Worm (Caenorhabditis elegans): ENCODE results near the gene sri-42.

sri-42 gene

ce11 chrII:3172176-3172575, 29.4 kb upstream of the sri-42 start, which contains the start of gene Y27F2A.10:
Gene Y27F2A.10, minus strand, starts transcription at chrII:3172276.
- TF ChIP-seq hmg-1.1 (GFP tag; IDR thresholded peaks at IDR 0.05) (no peak), unc-130 (GFP tag; optimal IDR thresholded peaks at IDR 0.05) (no peak), nhr-76 (tag; optimal IDR thresholded peaks at IDR 0.05) (no peak), rbr-2 (tag; optimal IDR thresholded peaks at IDR 0.05) (no peak), ctbp-1 (GFP tag; IDR thresholded peaks at IDR 0.05) (no peak)

ce11 chrII:3170089-3170488, 27.3 kb upstream of the sri-42 start, which contains the start of gene fbxc-55:
Gene fbxc-55, minus strand, starts transcription at chrII:3170189.
- TF ChIP-seq snpc-1.2 (GFP tag; IDR thresholded peaks at IDR 0.05): no peak
- TF ChIP-seq mxl-2 (GFP tag; conservative IDR thresholded peaks at IDR 0.05): no peak
- no peak for TF ChIP-seq unc-130 (GFP tag; optimal IDR thresholded peaks at IDR 0.05)
- TF ChIP-seq dmd-6 (GFP tag; IDR thresholded peaks at IDR 0.05): no peak
- TF ChIP-seq nhr-102 (tag; optimal IDR thresholded peaks at IDR 0.05): no peak
- no peak for TF ChIP-seq nhr-6 (tag; optimal IDR thresholded peaks at IDR 0.05)
- TF ChIP-seq lsy-2 (tag; optimal IDR thresholded peaks at IDR 0.05): no peak
- no peak for TF ChIP-seq F49E8.2 (tag; optimal IDR thresholded peaks at IDR 0.05; ENCODE audit: borderline replicate concordance)
- TF ChIP-seq lin-15B (tag; optimal IDR thresholded peaks at IDR 0.05): no peak
- no peak for TF ChIP-seq nhr-237 (tag; optimal IDR thresholded peaks at IDR 0.05)
- TF ChIP-seq D1046.2 (GFP tag; IDR thresholded peaks at IDR 0.05): no peak
- TF ChIP-seq snpc-4 (tag; optimal IDR thresholded peaks at IDR 0.05): no peak
- no peak for TF ChIP-seq ceh-44 (GFP tag; IDR thresholded peaks at IDR 0.05)
- TF ChIP-seq Y5F2A.4 (GFP tag; optimal IDR thresholded peaks at IDR 0.05): no peak
- TF ChIP-seq daf-8 (GFP tag; IDR thresholded peaks at IDR 0.05): no peak
- TF ChIP-seq ztf-7 (tag; optimal IDR thresholded peaks at IDR 0.05): no peak
- TF ChIP-seq dmd-8 (GFP tag; IDR thresholded peaks at IDR 0.05): no peak
- no peak for TF ChIP-seq ceh-62 (tag; optimal IDR thresholded peaks at IDR 0.05)
- no peak for TF ChIP-seq Y48G9A.11 (GFP tag; IDR thresholded peaks at IDR 0.05)
- no peak for TF ChIP-seq nhr-48 (tag; optimal IDR thresholded peaks at IDR 0.05)

- TF ChIP-seq Y48G9A.11 (GFP tag; IDR thresholded peaks at IDR 0.05): no peak
- TF ChIP-seq nhr-6 (tag; optimal IDR thresholded peaks at IDR 0.05): no peak
- no peak for TF ChIP-seq ces-1 (GFP tag; optimal IDR thresholded peaks at IDR 0.05)
- TF ChIP-seq vab-7 (GFP tag; IDR thresholded peaks at IDR 0.05): no peak
- TF ChIP-seq nhr-76 (tag; optimal IDR thresholded peaks at IDR 0.05): no peak
- no peak for TF ChIP-seq nhr-237 (tag; optimal IDR thresholded peaks at IDR 0.05)
- no peak for TF ChIP-seq zag-1 (tag; optimal IDR thresholded peaks at IDR 0.05)
- no peak for TF ChIP-seq D1046.2 (GFP tag; IDR thresholded peaks at IDR 0.05)
- no peak for TF ChIP-seq dve-1 (tag; optimal IDR thresholded peaks at IDR 0.05; ENCODE audit: insufficient read depth)
- TF ChIP-seq set-16 (GFP tag; IDR thresholded peaks at IDR 0.05): no peak
- TF ChIP-seq gei-8 (GFP tag; optimal IDR thresholded peaks at IDR 0.05): no peak
- no peak for TF ChIP-seq duxl-1 (tag; optimal IDR thresholded peaks at IDR 0.05; ENCODE audit: poor library complexity)
- TF ChIP-seq nhr-11 (tag; optimal IDR thresholded peaks at IDR 0.05): no peak
- no peak for TF ChIP-seq ama-1 (optimal IDR thresholded peaks at IDR 0.05)
- TF ChIP-seq unc-62 (GFP tag; optimal IDR thresholded peaks at IDR 0.05 in 1 of 2): no peak
- no peak for TF ChIP-seq unc-62 (tag; optimal IDR thresholded peaks at IDR 0.05)
- TF ChIP-seq lin-15B (tag; optimal IDR thresholded peaks at IDR 0.05): no peak
- no peak for TF ChIP-seq mep-1 (tag; optimal IDR thresholded peaks at IDR 0.05)
- no peak for TF ChIP-seq fkh-10 (GFP tag; optimal IDR thresholded peaks at IDR 0.05)
These were observed 16.2 kb upstream of the sri-42 start, which contains the start of gene sri-34 for ce11 chrII:3158985-3159384. Gene sri-34, minus strand, starts transcription at chrII:3159085.

- TF ChIP-seq aha-1 (tag) (peak; percentile 34), zfp-3 (GFP tag; conservative IDR thresholded peaks at IDR 0.05) (no peak)
These were observed 14.0 kb upstream of the sri-42 start, which contains the start of gene sri-33 for ce11 chrII:3156749-3157148. Gene sri-33, minus strand, starts transcription at chrII:3156849.

Measured in whole organism, L4 larva.